Fruit fly (Drosophila melanogaster) whole organism, embryonic: Measurements from ENCODE around the gene CG5863.

Experiments
- CG10959 ChIP-seq: fragments of 200-800 bp; sonication (Bioruptor generic); IDR thresholded peaks from 2 replicates; pipeline ENCODE4 v1.3.6; 2022; ENCODE audit warnings: missing biosample characterization, missing genetic modification characterization
- CG14441 ChIP-seq: fragments of 200-800 bp; sonication (Bioruptor generic); IDR thresholded peaks from 2 replicates; pipeline ENCODE4 v1.3.6; 2022; ENCODE audit warnings: missing biosample characterization, missing genetic modification characterization
- CG17912 ChIP-seq: fragments of 200-800 bp; sonication (Bioruptor generic); optimal IDR thresholded peaks from 2 replicates; lab custom pipeline; 2018; ENCODE audit warnings: missing biosample characterization, mild to moderate bottlenecking, missing genetic modification characterization
- CG8281 ChIP-seq: fragments of 200-800 bp; sonication (Bioruptor generic); optimal IDR thresholded peaks from 2 replicates; lab custom pipeline; 2018; ENCODE audit warnings: missing biosample characterization, mild to moderate bottlenecking, missing genetic modification characterization, moderate library complexity
- Dfd ChIP-seq, 2 experiments: fragments of >200 bp; optimal IDR thresholded peaks; 2 replicates each; lab custom pipeline; 2017; ENCODE audit warnings: missing biosample characterization in 2 of 2, missing genetic modification characterization in 2 of 2
- Dip3 ChIP-seq: fragments of 200-800 bp; sonication (Bioruptor generic); optimal IDR thresholded peaks from 3 replicates; lab custom pipeline; 2016; ENCODE audit warnings: missing biosample characterization, missing genetic modification characterization
- HLH4C ChIP-seq: fragments of 200-800 bp; sonication (Bioruptor generic); IDR thresholded peaks from 3 replicates; pipeline ENCODE4 v1.3.6; 2022; ENCODE audit warnings: missing biosample characterization, missing genetic modification characterization; ENCODE audit not compliant: partially characterized antibody
- oc ChIP-seq: fragments of 200-800 bp; sonication (Bioruptor generic); optimal IDR thresholded peaks from 2 replicates; lab custom pipeline; 2018; ENCODE audit warnings: missing biosample characterization, mild to moderate bottlenecking, missing genetic modification characterization, moderate library complexity
- p53 ChIP-seq: fragments of 200-800 bp; sonication (Bioruptor generic); optimal IDR thresholded peaks from 2 replicates; lab custom pipeline; 2016; ENCODE audit warnings: missing biosample characterization, missing genetic modification characterization
- phol ChIP-seq: fragments of 200-800 bp; sonication (Bioruptor generic); optimal IDR thresholded peaks from 3 replicates; lab custom pipeline; 2018; ENCODE audit warnings: missing biosample characterization, mild to moderate bottlenecking, missing genetic modification characterization, moderate library complexity
- trem ChIP-seq: fragments of 200-800 bp; optimal IDR thresholded peaks from 3 replicates; lab custom pipeline; 2019; ENCODE audit warnings: missing biosample characterization, mild to moderate bottlenecking, missing genetic modification characterization, moderate library complexity
- zf30C ChIP-seq: fragments of 200-800 bp; sonication (Bioruptor generic); optimal IDR thresholded peaks from 3 replicates; lab custom pipeline; 2018; ENCODE audit warnings: missing biosample characterization, mild to moderate bottlenecking, missing genetic modification characterization

- TF ChIP-seq CG14441 (GFP tag; lab: Robert Waterston, UW): no peak
- TF ChIP-seq oc (tag; lab: Kevin White, UChicago): no peak
- no peak for TF ChIP-seq trem (tag; lab: Kevin White, UChicago)
- no peak for TF ChIP-seq CG17912 (GFP tag; lab: Kevin White, UChicago)
- TF ChIP-seq Dip3: no peak
- no peak for TF ChIP-seq CG8281 (tag; lab: Kevin White, UChicago)
- no peak for TF ChIP-seq HLH4C (GFP tag; lab: Robert Waterston, UW)
- TF ChIP-seq p53 (GFP tag; lab: Kevin White, UChicago): no peak
- TF ChIP-seq Dfd (GFP tag; optimal IDR thresholded peaks at IDR 0.05; lab: Kevin White, UChicago): no peak
- TF ChIP-seq CG10959 (GFP tag; lab: Robert Waterston, UW): no peak
- TF ChIP-seq zf30C: no peak
- no peak for TF ChIP-seq phol (tag; lab: Kevin White, UChicago)
These were observed 4.5 kb upstream of the CG5863 start, which contains the start of the genes CG42824 and CG42798 for dm6 chr3R:17406411-17406810.
